Worm (Caenorhabditis elegans) whole organism, early embryonic: ENCODE measurements around the gene C17H12.2.

Experiments used
- F13C5.2 ChIP-seq: sonication (generic microtip); optimal IDR thresholded peaks from 2 replicates; lab custom pipeline; 2017; ENCODE audit warnings: mild to moderate bottlenecking, missing genetic modification characterization, inconsistent platforms, missing compliant biosample characterization
- ama-1 ChIP-seq: fragments of 150-350 bp; optimal IDR thresholded peaks from 2 replicates; lab custom pipeline; 2014
- ceh-36 ChIP-seq: sonication (generic microtip); optimal IDR thresholded peaks from 2 replicates; lab custom pipeline; 2016; ENCODE audit warnings: missing genetic modification characterization, inconsistent platforms, missing compliant biosample characterization
- flt-1 ChIP-seq: fragments of 200-800 bp; sonication (Bioruptor generic); IDR thresholded peaks from 2 replicates; pipeline ENCODE4 v1.3.6; 2022; ENCODE audit warnings: missing genetic modification characterization, missing compliant biosample characterization
- hmg-4 ChIP-seq: fragments of 200-800 bp; sonication (Bioruptor generic); optimal IDR thresholded peaks from 2 replicates; lab custom pipeline; 2018; ENCODE audit warnings: mild to moderate bottlenecking, missing genetic modification characterization, missing compliant biosample characterization
- pes-1 ChIP-seq: fragments of 200-800 bp; sonication (Bioruptor generic); IDR thresholded peaks from 2 replicates; pipeline ENCODE4 v1.3.6; 2022; ENCODE audit warnings: missing genetic modification reagents, missing genetic modification characterization, missing compliant biosample characterization
- scrt-1 ChIP-seq: fragments of 200-800 bp; sonication (Bioruptor generic); IDR thresholded peaks from 2 replicates; pipeline ENCODE4 v1.3.6; 2022; ENCODE audit warnings: missing genetic modification characterization, missing compliant biosample characterization
- sea-1 ChIP-seq: fragments of 200-800 bp; sonication (Bioruptor generic); conservative IDR thresholded peaks from 2 replicates; pipeline ENCODE4 v1.3.6; 2022; ENCODE audit warnings: missing genetic modification characterization, missing compliant biosample characterization
- tbx-11 ChIP-seq: fragments of 200-800 bp; sonication (Bioruptor generic); IDR thresholded peaks from 2 replicates; pipeline ENCODE4 v1.3.6; 2022; ENCODE audit warnings: missing genetic modification characterization, missing compliant biosample characterization
- tbx-37 ChIP-seq: fragments of 200-800 bp; sonication (Bioruptor generic); conservative IDR thresholded peaks from 2 replicates; pipeline ENCODE4 v1.3.6; 2022; ENCODE audit warnings: missing genetic modification reagents, missing genetic modification characterization, missing compliant biosample characterization
- tra-4 ChIP-seq: sonication (generic microtip); optimal IDR thresholded peaks from 2 replicates; lab custom pipeline; 2017; ENCODE audit warnings: missing genetic modification characterization, missing compliant biosample characterization

- TF ChIP-seq ama-1 (lab: Kevin White, UChicago), result no peak
- no peak for TF ChIP-seq pes-1 (GFP tag; lab: Robert Waterston, UW)
- TF ChIP-seq tbx-37 (GFP tag; lab: Robert Waterston, UW), result no peak
- no peak for TF ChIP-seq flt-1
- TF ChIP-seq tbx-11 (GFP tag; lab: Robert Waterston, UW), result no peak
- no peak for TF ChIP-seq tra-4 (tag; lab: Kevin White, UChicago)
- no peak for TF ChIP-seq ceh-36 (tag; lab: Kevin White, UChicago)
- TF ChIP-seq hmg-4 (GFP tag; lab: Kevin White, UChicago), result no peak
- TF ChIP-seq sea-1 (GFP tag; lab: Robert Waterston, UW), result no peak
- TF ChIP-seq F13C5.2 (tag; lab: Kevin White, UChicago), result no peak
- TF ChIP-seq scrt-1, result no peak
Measured at ce11 chrIV:6740190-6740589, 50.1 kb downstream of the C17H12.2 start, which contains the start of gene Y73B6A.3.
